Worm (Caenorhabditis elegans) whole organism, L4/young adult: ENCODE data around the gene glrx-21.

Source experiments
- W03F9.2 ChIP-seq: fragments of 150-350 bp; optimal IDR thresholded peaks from 2 replicates; lab custom pipeline; 2014; ENCODE audit warnings: missing biosample characterization, missing genetic modification characterization
- dao-5 ChIP-seq: sonication (generic microtip); optimal IDR thresholded peaks from 2 replicates; lab custom pipeline; 2016; ENCODE audit warnings: missing genotype, missing genetic modification characterization, moderate library complexity, missing compliant biosample characterization
- him-1 ChIP-seq: sonication (generic microtip); optimal IDR thresholded peaks from 2 replicates; lab custom pipeline; 2016; ENCODE audit warnings: missing genotype, missing genetic modification reagents, missing genetic modification characterization, missing compliant biosample characterization

Gene glrx-21

ce11 chrIII:5349250-5349649 is 3.3 kb upstream of the glrx-21 start, which contains the start of gene thoc-5:
Gene thoc-5 (minus strand): TSS chrIII:5349401.
- TF ChIP-seq W03F9.2 (tag; lab: Kevin White, UChicago) (peak; percentile 70), dao-5 (tag; lab: Kevin White, UChicago) (no peak), him-1 (tag; lab: Kevin White, UChicago) (peak; percentile 18)

- TF ChIP-seq him-1 (tag; lab: Kevin White, UChicago), result no peak
- TF ChIP-seq dao-5 (tag; lab: Kevin White, UChicago), result no peak
- TF ChIP-seq W03F9.2 (tag; lab: Kevin White, UChicago), result no peak
These were observed 1.4 kb downstream of the glrx-21 start for ce11 chrIII:5344561-5344960.

- TF ChIP-seq dao-5 (tag; lab: Kevin White, UChicago), result no peak
- TF ChIP-seq W03F9.2 (tag; lab: Kevin White, UChicago), result no peak
- TF ChIP-seq him-1 (tag; lab: Kevin White, UChicago), result no peak
These were observed 2.4 kb downstream of the glrx-21 start for ce11 chrIII:5343555-5343954.

- TF ChIP-seq him-1 (tag; lab: Kevin White, UChicago), result no peak
- no peak for TF ChIP-seq dao-5 (tag; lab: Kevin White, UChicago)
- TF ChIP-seq W03F9.2 (tag; lab: Kevin White, UChicago), result no peak
These were observed 4.5 kb downstream of the glrx-21 start, which contains the start of gene ZK121.2 for ce11 chrIII:5341382-5341781. Gene ZK121.2 (plus strand): TSS chrIII:5341682.

- no peak for TF ChIP-seq dao-5 (tag; lab: Kevin White, UChicago)
- no peak for TF ChIP-seq W03F9.2 (tag; lab: Kevin White, UChicago)
- TF ChIP-seq him-1 (tag; lab: Kevin White, UChicago), result no peak
These were observed 5.4 kb downstream of the glrx-21 start for ce11 chrIII:5340530-5340929.

ce11 chrIII:5338787-5339186 is 7.1 kb downstream of the glrx-21 start:
- no peak for TF ChIP-seq him-1 (tag; lab: Kevin White, UChicago)
- TF ChIP-seq W03F9.2 (tag; lab: Kevin White, UChicago), result no peak
- TF ChIP-seq dao-5 (tag; lab: Kevin White, UChicago), result no peak

- no peak for TF ChIP-seq him-1 (tag; lab: Kevin White, UChicago)
- no peak for TF ChIP-seq W03F9.2 (tag; lab: Kevin White, UChicago)
- no peak for TF ChIP-seq dao-5 (tag; lab: Kevin White, UChicago)
These were observed 11.3 kb downstream of the glrx-21 start for ce11 chrIII:5334517-5335049.

ce11 chrIII:5329372-5329771 is 16.5 kb downstream of the glrx-21 start:
- TF ChIP-seq dao-5 (tag; lab: Kevin White, UChicago) (no peak), W03F9.2 (tag; lab: Kevin White, UChicago) (no peak), him-1 (tag; lab: Kevin White, UChicago) (no peak)

ce11 chrIII:5326323-5326722 is 19.6 kb downstream of the glrx-21 start, which contains the start of gene sorf-2:
Gene sorf-2 (plus strand): TSS chrIII:5326623.
- TF ChIP-seq dao-5 (tag; lab: Kevin White, UChicago), result no peak
- no peak for TF ChIP-seq him-1 (tag; lab: Kevin White, UChicago)
- TF ChIP-seq W03F9.2 (tag; lab: Kevin White, UChicago), result no peak

ce11 chrIII:5321661-5322060 is 24.3 kb downstream of the glrx-21 start, which contains the start of gene F52C9.3:
Gene F52C9.3 (plus strand): TSS chrIII:5321885.
- TF ChIP-seq W03F9.2 (tag; lab: Kevin White, UChicago), result no peak
- no peak for TF ChIP-seq him-1 (tag; lab: Kevin White, UChicago)
- no peak for TF ChIP-seq dao-5 (tag; lab: Kevin White, UChicago)

ce11 chrIII:5318610-5319009 is 27.3 kb downstream of the glrx-21 start:
- TF ChIP-seq dao-5 (tag; lab: Kevin White, UChicago) (no peak), W03F9.2 (tag; lab: Kevin White, UChicago) (no peak), him-1 (tag; lab: Kevin White, UChicago) (no peak)

ce11 chrIII:5310940-5311339 is 35.0 kb downstream of the glrx-21 start, which contains the start of gene pqe-1:
Gene pqe-1 (plus strand): TSS chrIII:5311240.
- no peak for TF ChIP-seq dao-5 (tag; lab: Kevin White, UChicago)
- TF ChIP-seq him-1 (tag; lab: Kevin White, UChicago), result no peak
- TF ChIP-seq W03F9.2 (tag; lab: Kevin White, UChicago), result no peak

ce11 chrIII:5310403-5310802 is 35.5 kb downstream of the glrx-21 start:
- TF ChIP-seq W03F9.2 (tag; lab: Kevin White, UChicago), result no peak

- TF ChIP-seq dao-5 (tag; lab: Kevin White, UChicago) (no peak), him-1 (tag; lab: Kevin White, UChicago) (no peak), W03F9.2 (tag; lab: Kevin White, UChicago) (no peak)
These were observed 37.6 kb downstream of the glrx-21 start, which contains the start of gene mog-3 for ce11 chrIII:5308278-5308677. Gene mog-3 (plus strand): TSS chrIII:5308596.
